Worm (Caenorhabditis elegans): ENCODE measurements around the gene ech-4.

ech-4 gene

ce11 chrII:10868670-10869246 lies 47.9 kb downstream of the ech-4 start, which contains the start of the genes gmps-1 and cap-2 (continued):
- peak; percentile 74 for TF ChIP-seq madf-8 (GFP tag; conservative IDR thresholded peaks at IDR 0.05)
- peak; percentile 91 for TF ChIP-seq D2030.7 (GFP tag; IDR thresholded peaks at IDR 0.05)
- peak; percentile 93 for TF ChIP-seq madf-6 (GFP tag; IDR thresholded peaks at IDR 0.05)
- TF ChIP-seq rpc-1 (optimal IDR thresholded peaks at IDR 0.05) = peak; percentile 27
- TF ChIP-seq rpc-1 (tag; optimal IDR thresholded peaks at IDR 0.05) = no peak
- TF ChIP-seq F22D6.2 (tag; optimal IDR thresholded peaks at IDR 0.05) = peak; percentile 79
- peak; percentile 98 for TF ChIP-seq athp-1 (tag; optimal IDR thresholded peaks at IDR 0.05)
- TF ChIP-seq ama-1 (optimal IDR thresholded peaks at IDR 0.05) = no peak
- peak in 1 of 2 experiments; percentile 62 for TF ChIP-seq ama-1 (GFP tag; optimal IDR thresholded peaks at IDR 0.05)
- TF ChIP-seq ceh-79 (tag; optimal IDR thresholded peaks at IDR 0.05) = no peak
- no peak for TF ChIP-seq ceh-40 (GFP tag; IDR thresholded peaks at IDR 0.05)
- TF ChIP-seq F55B11.4 (tag; optimal IDR thresholded peaks at IDR 0.05; ENCODE audit: borderline replicate concordance, insufficient read depth) = no peak
- peak; percentile 97 for TF ChIP-seq lin-40 (tag; optimal IDR thresholded peaks at IDR 0.05)
- peak; percentile 75 for TF ChIP-seq snpc-1.3 (tag; optimal IDR thresholded peaks at IDR 0.05; ENCODE audit: insufficient read depth)
- peak; percentile 64 for TF ChIP-seq snpc-1.1 (tag; optimal IDR thresholded peaks at IDR 0.05; ENCODE audit: insufficient read depth)
- peak; percentile 100 for TF ChIP-seq F33H1.4 (GFP tag; IDR thresholded peaks at IDR 0.05)
- peak; percentile 94 for TF ChIP-seq ZK185.1 (tag; optimal IDR thresholded peaks at IDR 0.05; ENCODE audit: poor library complexity, severe bottlenecking)
- TF ChIP-seq F10E7.11 (tag; optimal IDR thresholded peaks at IDR 0.05) = peak; percentile 54
- no peak for TF ChIP-seq hlh-12 (tag; optimal IDR thresholded peaks at IDR 0.05)
- TF ChIP-seq ceh-91 (GFP tag; IDR thresholded peaks at IDR 0.05) = peak; percentile 82
- no peak; the same call in 1 of the 2 replicates for TF ChIP-seq aptf-2 (GFP tag; conservative IDR thresholded peaks at IDR 0.05)
- peak; percentile 96 for TF ChIP-seq mcd-1 (GFP tag; IDR thresholded peaks at IDR 0.05)
- TF ChIP-seq ztf-28 (GFP tag; IDR thresholded peaks at IDR 0.05) = peak; percentile 82; the same call in 1 of the 2 replicates
- peak; percentile 49 for TF ChIP-seq F57C9.4 (tag; optimal IDR thresholded peaks at IDR 0.05)
- TF ChIP-seq ztf-18 (tag; optimal IDR thresholded peaks at IDR 0.05) = peak; percentile 71
- no peak for TF ChIP-seq mes-4 (tag; optimal IDR thresholded peaks at IDR 0.05)
- TF ChIP-seq egrh-3 (GFP tag; IDR thresholded peaks at IDR 0.05) = peak; percentile 51
- TF ChIP-seq ceh-100 (GFP tag; IDR thresholded peaks at IDR 0.05) = peak; percentile 85
- peak; percentile 83 for TF ChIP-seq egl-18 (GFP tag; IDR thresholded peaks at IDR 0.05)
- peak; percentile 81 for TF ChIP-seq xnd-1 (tag; optimal IDR thresholded peaks at IDR 0.05)
- TF ChIP-seq madf-10 (tag; optimal IDR thresholded peaks at IDR 0.05) = peak; percentile 79
- peak; percentile 45 for TF ChIP-seq efl-1 (GFP tag; optimal IDR thresholded peaks at IDR 0.05)
- TF ChIP-seq sptf-2 (GFP tag; optimal IDR thresholded peaks at IDR 0.05) = no peak

DNA sequence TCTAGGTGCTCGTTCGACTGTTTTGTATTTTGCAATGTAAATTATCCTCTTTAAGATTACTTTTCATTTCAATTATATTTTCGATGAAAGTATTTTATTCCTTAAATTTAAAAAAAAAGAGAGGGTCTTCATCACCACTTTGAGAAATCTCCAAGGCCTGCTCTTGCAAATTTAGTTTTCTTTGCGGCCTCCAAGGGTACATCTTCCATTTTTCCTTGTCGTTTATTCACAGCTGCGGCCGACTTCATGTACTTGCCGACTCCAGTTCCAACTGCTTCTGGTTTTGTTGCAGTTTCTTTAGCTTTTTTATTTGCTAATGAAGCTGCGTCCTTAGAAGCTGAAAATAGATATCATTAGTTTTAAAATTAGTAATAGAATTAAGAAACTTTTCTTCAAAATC lies 49.9 kb downstream of the ech-4 start:
- TF ChIP-seq nhr-120 (GFP tag; IDR thresholded peaks at IDR 0.05) (no peak), ztf-25 (GFP tag; IDR thresholded peaks at IDR 0.05) (0 out of 2 replicates have a peak, but pooled peaks have one; percentile 66), hlh-12 (tag; optimal IDR thresholded peaks at IDR 0.05) (no peak), nhr-90 (tag; optimal IDR thresholded peaks at IDR 0.05) (no peak), ztf-18 (tag; optimal IDR thresholded peaks at IDR 0.05) (no peak), F37B4.10 (GFP tag; IDR thresholded peaks at IDR 0.05) (no peak), madf-10 (tag; optimal IDR thresholded peaks at IDR 0.05) (no peak), nfya-2 (GFP tag; IDR thresholded peaks at IDR 0.05) (no peak), hmg-1.2 (GFP tag; IDR thresholded peaks at IDR 0.05) (peak; percentile 5; the same call in 1 of the 2 replicates), egl-18 (GFP tag; IDR thresholded peaks at IDR 0.05) (no peak), ccch-3 (GFP tag; optimal IDR thresholded peaks at IDR 0.05) (no peak), let-607 (tag; optimal IDR thresholded peaks at IDR 0.05) (no peak), lin-35 (GFP tag; optimal IDR thresholded peaks at IDR 0.05) (no peak), B0019.2 (GFP tag; conservative IDR thresholded peaks at IDR 0.05) (no peak), B0035.1 (tag; optimal IDR thresholded peaks at IDR 0.05) (peak; percentile 6), pha-4 (tag; optimal IDR thresholded peaks at IDR 0.05) (no peak), snpc-4 (GFP tag; optimal IDR thresholded peaks at IDR 0.05) (peak; percentile 25), snpc-4 (tag; optimal IDR thresholded peaks at IDR 0.05) (no peak), attf-3 (GFP tag; conservative IDR thresholded peaks at IDR 0.05) (no peak), hsf-1 (GFP tag; IDR thresholded peaks at IDR 0.05) (no peak)
